Fruit fly (Drosophila melanogaster): ENCODE data around the gene Agpat2.

DNA sequence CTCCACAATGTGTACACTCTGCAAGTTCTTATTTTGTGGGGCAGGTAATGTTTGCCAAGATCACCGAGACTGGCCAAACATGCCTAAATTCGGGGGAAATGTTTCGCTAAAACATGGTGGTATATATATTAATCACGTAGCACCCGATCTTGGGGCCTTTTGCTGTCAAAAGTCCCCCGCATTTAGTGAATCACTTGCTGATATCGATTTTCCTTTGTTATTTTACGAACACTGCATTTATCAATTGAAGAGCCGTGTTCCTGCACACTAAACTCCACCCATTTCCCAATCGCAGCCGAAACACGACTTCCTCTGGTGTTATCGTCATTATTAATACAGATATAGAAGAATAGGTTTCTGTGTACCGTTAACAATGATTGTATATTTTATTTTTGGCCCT is 42.1 kb downstream of the Agpat2 start:
- no peak for TF ChIP-seq pad (GFP tag; optimal IDR thresholded peaks at IDR 0.05)
- TF ChIP-seq Crg-1 (GFP tag; optimal IDR thresholded peaks at IDR 0.05), result no peak
- TF ChIP-seq CG14711 (tag; optimal IDR thresholded peaks at IDR 0.05), result no peak
- TF ChIP-seq Clk (GFP tag; optimal IDR thresholded peaks at IDR 0.05), result no peak
- no peak for TF ChIP-seq kay (GFP tag; ENCODE audit: borderline replicate concordance)
- no peak for TF ChIP-seq cnc (optimal IDR thresholded peaks at IDR 0.05)
- no peak for TF ChIP-seq tj (GFP tag; optimal IDR thresholded peaks at IDR 0.05)
- TF ChIP-seq toe (GFP tag; optimal IDR thresholded peaks at IDR 0.05), result no peak
- TF ChIP-seq CG33017 (tag; optimal IDR thresholded peaks at IDR 0.05), result no peak
- no peak for TF ChIP-seq CG7045 (GFP tag; optimal IDR thresholded peaks at IDR 0.05)
- TF ChIP-seq CG5204 (GFP tag; optimal IDR thresholded peaks at IDR 0.05), result no peak
- TF ChIP-seq Mnt (GFP tag; optimal IDR thresholded peaks at IDR 0.05), result no peak
